Fruit fly (Drosophila melanogaster) whole organism, embryonic: ENCODE results near the gene ninaC.

Experiments used
- Abd-B ChIP-seq: fragments of 200-800 bp; sonication (Bioruptor generic); optimal IDR thresholded peaks from 2 replicates; lab custom pipeline; 2018; ENCODE audit warnings: missing biosample characterization, mild to moderate bottlenecking, missing genetic modification characterization, moderate library complexity
- CG10565 ChIP-seq: fragments of 200-800 bp; sonication (Bioruptor generic); optimal IDR thresholded peaks from 3 replicates; lab custom pipeline; 2016; ENCODE audit warnings: missing biosample characterization, mild to moderate bottlenecking, missing genetic modification characterization
- CG11723 ChIP-seq: fragments of 200-800 bp; sonication (Bioruptor generic); optimal IDR thresholded peaks from 2 replicates; lab custom pipeline; 2017; ENCODE audit warnings: missing biosample characterization, mild to moderate bottlenecking, missing genetic modification characterization
- CG12219 ChIP-seq: fragments of 200-800 bp; sonication (Bioruptor generic); optimal IDR thresholded peaks from 3 replicates; lab custom pipeline; 2018; ENCODE audit warnings: missing biosample characterization, mild to moderate bottlenecking, missing genetic modification characterization
- CG13296 ChIP-seq: fragments of 200-800 bp; sonication (Bioruptor generic); optimal IDR thresholded peaks from 3 replicates; lab custom pipeline; 2018; ENCODE audit warnings: missing biosample characterization, mild to moderate bottlenecking, missing genetic modification characterization
- CG14710 ChIP-seq: fragments of 200-800 bp; sonication (Bioruptor generic); optimal IDR thresholded peaks from 3 replicates; lab custom pipeline; 2019; ENCODE audit warnings: missing biosample characterization, mild to moderate bottlenecking, missing genetic modification characterization, moderate library complexity
- CG17361 ChIP-seq: fragments of 200-800 bp; sonication (Bioruptor generic); IDR thresholded peaks from 3 replicates; pipeline ENCODE4 v1.3.6; 2022; ENCODE audit warnings: missing biosample characterization, missing genetic modification characterization
- CG2129 ChIP-seq: fragments of 200-800 bp; sonication (Bioruptor generic); IDR thresholded peaks from 2 replicates; pipeline ENCODE4 v1.3.6; 2022; ENCODE audit warnings: missing biosample characterization, missing genetic modification characterization; ENCODE audit not compliant: partially characterized antibody
- CG33213 ChIP-seq: fragments of 200-800 bp; sonication (Bioruptor generic); optimal IDR thresholded peaks from 3 replicates; lab custom pipeline; 2016; ENCODE audit warnings: missing biosample characterization, missing genetic modification characterization
- CG3407 ChIP-seq: fragments of 200-800 bp; sonication (Bioruptor generic); optimal IDR thresholded peaks from 2 replicates; lab custom pipeline; 2018; ENCODE audit warnings: missing biosample characterization, mild to moderate bottlenecking, missing genetic modification characterization
- CG34422 ChIP-seq: fragments of 200-800 bp; sonication (Bioruptor generic); IDR thresholded peaks from 3 replicates; pipeline ENCODE4 v1.3.6; 2022; ENCODE audit warnings: missing biosample characterization, missing genetic modification characterization
- CG4404 ChIP-seq: fragments of 200-800 bp; sonication (Bioruptor generic); IDR thresholded peaks from 2 replicates; pipeline ENCODE4 v1.3.6; 2022; ENCODE audit warnings: missing biosample characterization, missing genetic modification characterization
- CG6689 ChIP-seq: fragments of 200-800 bp; sonication (Bioruptor generic); IDR thresholded peaks from 2 replicates; pipeline ENCODE4 v1.3.6; 2022; ENCODE audit warnings: missing biosample characterization, missing genetic modification characterization
- CG7271 ChIP-seq: fragments of 200-800 bp; sonication (Bioruptor generic); optimal IDR thresholded peaks from 2 replicates; lab custom pipeline; 2018; ENCODE audit warnings: missing biosample characterization, mild to moderate bottlenecking, missing genetic modification characterization, moderate library complexity
- CG7556 ChIP-seq: fragments of 200-800 bp; sonication (Bioruptor generic); optimal IDR thresholded peaks from 2 replicates; lab custom pipeline; 2017; ENCODE audit warnings: missing biosample characterization, mild to moderate bottlenecking, missing genetic modification characterization
- CG7839 ChIP-seq: fragments of 200-800 bp; sonication (Bioruptor generic); optimal IDR thresholded peaks from 3 replicates; lab custom pipeline; 2018; ENCODE audit warnings: missing biosample characterization, mild to moderate bottlenecking, missing genetic modification characterization, moderate library complexity
- CG8765 ChIP-seq: fragments of 200-800 bp; sonication (Bioruptor generic); IDR thresholded peaks from 2 replicates; pipeline ENCODE4 v1.3.6; 2022; ENCODE audit warnings: missing biosample characterization, missing genetic modification characterization
- Dref ChIP-seq: fragments of 200-800 bp; sonication (Bioruptor generic); IDR thresholded peaks from 2 replicates; pipeline ENCODE4 v1.3.6; 2022; ENCODE audit warnings: missing biosample characterization, missing genetic modification characterization
- Elba2 ChIP-seq: fragments of 200-800 bp; sonication (Bioruptor generic); optimal IDR thresholded peaks from 3 replicates; lab custom pipeline; 2016; ENCODE audit warnings: missing biosample characterization, missing genetic modification characterization
- Hey ChIP-seq: fragments of 200-800 bp; sonication (Bioruptor generic); optimal IDR thresholded peaks from 3 replicates; lab custom pipeline; 2018; ENCODE audit warnings: missing biosample characterization, mild to moderate bottlenecking, missing genetic modification characterization
- Lim3 ChIP-seq: fragments of 200-800 bp; sonication (Bioruptor generic); IDR thresholded peaks from 2 replicates; pipeline ENCODE4 v1.3.6; 2022; ENCODE audit warnings: missing biosample characterization, missing genetic modification characterization
- Mes4 ChIP-seq: fragments of 200-800 bp; sonication (Bioruptor generic); optimal IDR thresholded peaks from 2 replicates; lab custom pipeline; 2016; ENCODE audit warnings: missing biosample characterization, missing genetic modification characterization
- Nf-YC ChIP-seq: fragments of 200-800 bp; optimal IDR thresholded peaks from 3 replicates; lab custom pipeline; 2019; ENCODE audit warnings: missing biosample characterization, mild to moderate bottlenecking, missing genetic modification characterization, moderate library complexity
- PHDP ChIP-seq: fragments of 200-800 bp; sonication (Bioruptor generic); optimal IDR thresholded peaks from 3 replicates; lab custom pipeline; 2018; ENCODE audit warnings: missing biosample characterization, mild to moderate bottlenecking, missing genetic modification characterization, moderate library complexity
- Pdp1 ChIP-seq, 2 experiments: fragments of 200-800 bp; sonication (Bioruptor generic); optimal IDR thresholded peaks; 3 replicates each; lab custom pipeline; 2016; ENCODE audit warnings: missing biosample characterization in 2 of 2, missing genetic modification characterization in 2 of 2, mild to moderate bottlenecking in 1 of 2, moderate library complexity in 1 of 2
- Rx ChIP-seq: fragments of 200-800 bp; sonication (Bioruptor generic); IDR thresholded peaks from 2 replicates; pipeline ENCODE4 v1.3.6; 2022; ENCODE audit warnings: missing biosample characterization, missing genetic modification characterization
- Spps ChIP-seq: fragments of 200-800 bp; sonication (Bioruptor generic); optimal IDR thresholded peaks from 2 replicates; lab custom pipeline; 2018; ENCODE audit warnings: missing biosample characterization, mild to moderate bottlenecking, missing genetic modification characterization
- abd-A ChIP-seq: fragments of 200-800 bp; sonication (Bioruptor generic); optimal IDR thresholded peaks from 3 replicates; lab custom pipeline; 2019; ENCODE audit warnings: missing biosample characterization, mild to moderate bottlenecking, missing genetic modification characterization, moderate library complexity
- cas ChIP-seq: fragments of 200-800 bp; sonication (Bioruptor generic); IDR thresholded peaks from 2 replicates; pipeline ENCODE4 v1.3.6; 2022; ENCODE audit warnings: missing biosample characterization, missing genetic modification characterization
- cato ChIP-seq: fragments of 200-800 bp; sonication (Bioruptor generic); optimal IDR thresholded peaks from 2 replicates; lab custom pipeline; 2016; ENCODE audit warnings: missing biosample characterization, missing genetic modification characterization, borderline replicate concordance
- chn ChIP-seq: fragments of 200-800 bp; sonication (Bioruptor generic); optimal IDR thresholded peaks from 2 replicates; lab custom pipeline; 2016; ENCODE audit warnings: missing biosample characterization, missing genetic modification characterization
- eyg ChIP-seq: fragments of 200-800 bp; sonication (Bioruptor generic); optimal IDR thresholded peaks from 3 replicates; lab custom pipeline; 2016; ENCODE audit warnings: missing biosample characterization, missing genetic modification characterization
- fru ChIP-seq: fragments of >200 bp; optimal IDR thresholded peaks from 2 replicates; lab custom pipeline; 2017
- gcm ChIP-seq: fragments of 200-800 bp; sonication (Bioruptor generic); optimal IDR thresholded peaks from 2 replicates; lab custom pipeline; 2019; ENCODE audit warnings: missing biosample characterization, mild to moderate bottlenecking, missing genetic modification characterization, moderate library complexity
- gsb ChIP-seq: fragments of 200-800 bp; sonication (Bioruptor generic); IDR thresholded peaks from 2 replicates; pipeline ENCODE4 v1.3.6; 2022; ENCODE audit warnings: missing biosample characterization, missing genetic modification characterization
- gsb-n ChIP-seq: fragments of 200-800 bp; sonication (Bioruptor generic); optimal IDR thresholded peaks from 3 replicates; lab custom pipeline; 2018; ENCODE audit warnings: missing biosample characterization, mild to moderate bottlenecking, missing genetic modification characterization
- jumu ChIP-seq: fragments of 200-800 bp; sonication (Bioruptor generic); optimal IDR thresholded peaks from 3 replicates; lab custom pipeline; 2016; ENCODE audit warnings: missing biosample characterization, missing genetic modification characterization
- klu ChIP-seq: fragments of 200-800 bp; sonication (Bioruptor generic); IDR thresholded peaks from 2 replicates; pipeline ENCODE4 v1.3.6; 2022; ENCODE audit warnings: missing biosample characterization, missing genetic modification characterization
- knrl ChIP-seq: fragments of 200-800 bp; sonication (Bioruptor generic); IDR thresholded peaks from 3 replicates; pipeline ENCODE4 v1.3.6; 2022; ENCODE audit warnings: missing biosample characterization, missing genetic modification characterization; ENCODE audit not compliant: partially characterized antibody
- lov ChIP-seq, 2 experiments: fragments of 200-800 bp in 1 of 2; fragments of >200 bp in 1 of 2; sonication (Bioruptor generic) in 1 of 2; IDR thresholded peaks in 1 of 2; optimal IDR thresholded peaks in 1 of 2; 2 replicates in 1 of 2; 3 replicates in 1 of 2; pipeline versions ENCODE4 v1.3.6 to Lab custom; 2017 to 2022; ENCODE audit warnings: missing biosample characterization in 1 of 2, missing genetic modification characterization in 1 of 2
- nmo ChIP-seq: fragments of 200-800 bp; sonication (Bioruptor generic); optimal IDR thresholded peaks from 2 replicates; lab custom pipeline; 2018; ENCODE audit warnings: missing biosample characterization, mild to moderate bottlenecking, missing genetic modification characterization, moderate library complexity
- peb ChIP-seq: fragments of 200-800 bp; sonication (Bioruptor generic); IDR thresholded peaks from 2 replicates; pipeline ENCODE4 v1.3.6; 2022; ENCODE audit warnings: missing biosample characterization, missing genetic modification characterization
- pita ChIP-seq: fragments of 200-800 bp; sonication (Bioruptor generic); optimal IDR thresholded peaks from 2 replicates; lab custom pipeline; 2017; ENCODE audit warnings: missing biosample characterization, mild to moderate bottlenecking, missing genetic modification characterization
- pnt ChIP-seq: fragments of 200-800 bp; sonication (Bioruptor generic); optimal IDR thresholded peaks from 3 replicates; lab custom pipeline; 2016; ENCODE audit warnings: missing biosample characterization, missing genetic modification characterization
- sc ChIP-seq, 3 experiments: fragments of >200 bp in 2 of 3; fragments of 200-800 bp in 1 of 3; sonication (Bioruptor generic) in 1 of 3; optimal IDR thresholded peaks; 2 replicates in 2 of 3; 3 replicates in 1 of 3; lab custom pipeline; 2017; ENCODE audit warnings: mild to moderate bottlenecking in 1 of 3, missing biosample characterization in 1 of 3, missing genetic modification characterization in 1 of 3, missing genetic modification reagents in 1 of 3
- sqz ChIP-seq: fragments of 200-800 bp; sonication (Bioruptor generic); optimal IDR thresholded peaks from 3 replicates; lab custom pipeline; 2018; ENCODE audit warnings: missing biosample characterization, mild to moderate bottlenecking, missing genetic modification characterization
- toy ChIP-seq: fragments of 200-800 bp; sonication (Bioruptor generic); IDR thresholded peaks from 2 replicates; pipeline ENCODE4 v1.3.6; 2022; ENCODE audit warnings: missing biosample characterization, missing genetic modification characterization
- yki ChIP-seq: fragments of >200 bp; optimal IDR thresholded peaks from 3 replicates; lab custom pipeline; 2018
- zf30C ChIP-seq: fragments of 200-800 bp; sonication (Bioruptor generic); optimal IDR thresholded peaks from 3 replicates; lab custom pipeline; 2018; ENCODE audit warnings: missing biosample characterization, mild to moderate bottlenecking, missing genetic modification characterization
- zfh2 ChIP-seq: fragments of 200-800 bp; sonication (Bioruptor generic); optimal IDR thresholded peaks from 2 replicates; lab custom pipeline; 2016; ENCODE audit warnings: missing biosample characterization, missing genetic modification characterization

The ninaC gene

dm6 chr2L:7423333-7423895 lies 45.9 kb downstream of the ninaC start (continued):
- no peak for TF ChIP-seq sc (optimal IDR thresholded peaks at IDR 0.05; lab: Kevin White, UChicago)
- TF ChIP-seq sc (GFP tag; optimal IDR thresholded peaks at IDR 0.05; lab: Kevin White, UChicago), result no peak
- TF ChIP-seq Rx (GFP tag; lab: Robert Waterston, UW), result no peak
- no peak for TF ChIP-seq gsb-n (tag; lab: Kevin White, UChicago)
- no peak for TF ChIP-seq zf30C (GFP tag; lab: Kevin White, UChicago)
- TF ChIP-seq CG6689 (GFP tag; lab: Robert Waterston, UW), result peak; percentile 18; the same call in 1 of the 2 replicates
- peak; percentile 67 for TF ChIP-seq zfh2
- no peak for TF ChIP-seq sqz
- no peak for TF ChIP-seq Abd-B (GFP tag; lab: Kevin White, UChicago)
- TF ChIP-seq gsb (GFP tag; lab: Robert Waterston, UW), result 0 out of 2 replicates have a peak, but pooled peaks have one; percentile 36
- TF ChIP-seq CG17361, result no peak
- no peak for TF ChIP-seq fru (lab: Kevin White, UChicago)
- TF ChIP-seq CG2129 (GFP tag; lab: Robert Waterston, UW), result no peak
- no peak for TF ChIP-seq CG10565 (GFP tag; lab: Kevin White, UChicago)
- peak; percentile 9; the same call in 1 of the 2 replicates for TF ChIP-seq CG8765 (GFP tag; lab: Robert Waterston, UW)
- no peak for TF ChIP-seq Elba2 (GFP tag; lab: Kevin White, UChicago)
- no peak for TF ChIP-seq pnt (GFP tag; lab: Kevin White, UChicago)
- TF ChIP-seq Nf-YC (tag; lab: Kevin White, UChicago), result no peak
- TF ChIP-seq yki (lab: Kevin White, UChicago), result no peak
- no peak for TF ChIP-seq Lim3
- TF ChIP-seq abd-A (tag; lab: Kevin White, UChicago), result no peak
- no peak for TF ChIP-seq cas (GFP tag; lab: Robert Waterston, UW)
- TF ChIP-seq jumu (GFP tag; lab: Kevin White, UChicago), result no peak
- TF ChIP-seq toy, result no peak
- TF ChIP-seq CG14710 (tag; lab: Kevin White, UChicago), result peak; percentile 16
- no peak for TF ChIP-seq CG11723 (GFP tag; lab: Kevin White, UChicago)
- TF ChIP-seq CG7271 (tag; lab: Kevin White, UChicago), result no peak
- peak; percentile 4 for TF ChIP-seq CG12219 (GFP tag; lab: Kevin White, UChicago)
- no peak for TF ChIP-seq lov (optimal IDR thresholded peaks at IDR 0.05; lab: Kevin White, UChicago)
- TF ChIP-seq lov (GFP tag; IDR thresholded peaks at IDR 0.05; lab: Robert Waterston, UW), result no peak
- TF ChIP-seq chn (GFP tag; lab: Kevin White, UChicago), result no peak
- TF ChIP-seq Pdp1 (GFP tag; optimal IDR thresholded peaks at IDR 0.05; lab: Kevin White, UChicago), result no peak
- no peak for TF ChIP-seq CG3407 (GFP tag; lab: Kevin White, UChicago)
- peak; percentile 17 for TF ChIP-seq nmo
- TF ChIP-seq peb (GFP tag; lab: Robert Waterston, UW), result no peak
- TF ChIP-seq pita, result no peak
- TF ChIP-seq CG7556, result no peak
- no peak for TF ChIP-seq Mes4
- TF ChIP-seq cato (GFP tag; lab: Kevin White, UChicago), result no peak
- no peak for TF ChIP-seq klu (GFP tag; lab: Robert Waterston, UW)
- TF ChIP-seq CG34422 (GFP tag; lab: Robert Waterston, UW), result no peak
- TF ChIP-seq Dref (GFP tag; lab: Robert Waterston, UW), result 0 out of 2 replicates have a peak, but pooled peaks have one; percentile 10
- TF ChIP-seq CG33213 (GFP tag; lab: Kevin White, UChicago), result peak; percentile 21
- TF ChIP-seq Hey, result no peak
- TF ChIP-seq PHDP (tag; lab: Kevin White, UChicago), result peak; percentile 29
- TF ChIP-seq CG4404 (GFP tag; lab: Robert Waterston, UW), result peak; percentile 15; the same call in 1 of the 2 replicates
- TF ChIP-seq CG7839 (tag; lab: Kevin White, UChicago), result no peak
- peak; percentile 16 for TF ChIP-seq eyg (GFP tag; lab: Kevin White, UChicago)
- no peak for TF ChIP-seq CG13296 (GFP tag; lab: Kevin White, UChicago)
- TF ChIP-seq knrl (GFP tag; lab: Robert Waterston, UW), result no peak
- TF ChIP-seq gcm (GFP tag; lab: Kevin White, UChicago), result peak; percentile 74
- no peak for TF ChIP-seq Spps (tag; lab: Kevin White, UChicago)
